Fruit fly (Drosophila melanogaster): ENCODE data around the gene Tl.

Tl gene

dm6 chr3R:26797748-26798468, 933 bp upstream of the Tl start:
- no peak for TF ChIP-seq Snoo (tag; optimal IDR thresholded peaks at IDR 0.05)
- TF ChIP-seq EcR (GFP tag; optimal IDR thresholded peaks at IDR 0.05), result peak; percentile 88
- TF ChIP-seq CG4496 (GFP tag; IDR thresholded peaks at IDR 0.05), result 0 out of 3 replicates have a peak, but pooled peaks have one; percentile 16
- TF ChIP-seq Pif1A (GFP tag; optimal IDR thresholded peaks at IDR 0.05), result no peak

dm6 chr3R:26799535-26800111, 782 bp downstream of the Tl start:
- peak; percentile 77 for TF ChIP-seq CG8159 (tag; optimal IDR thresholded peaks at IDR 0.05)
- TF ChIP-seq D1 (tag; optimal IDR thresholded peaks at IDR 0.05), result peak; percentile 39
- no peak for TF ChIP-seq CG12605 (GFP tag; IDR thresholded peaks at IDR 0.05)
- TF ChIP-seq Ets98B (GFP tag; IDR thresholded peaks at IDR 0.05), result peak; percentile 73
- peak; percentile 79 for TF ChIP-seq Pif1A (GFP tag; optimal IDR thresholded peaks at IDR 0.05)
- TF ChIP-seq CG10348 (GFP tag; IDR thresholded peaks at IDR 0.05), result peak; percentile 47; the same call in 1 of the 2 replicates
- peak; percentile 87 for TF ChIP-seq CG8301 (tag; optimal IDR thresholded peaks at IDR 0.05)
- TF ChIP-seq CG9948 (tag; optimal IDR thresholded peaks at IDR 0.05), result peak; percentile 76
- peak; percentile 74 for TF ChIP-seq CG17806 (tag; optimal IDR thresholded peaks at IDR 0.05)
- no peak for TF ChIP-seq EcR (GFP tag; optimal IDR thresholded peaks at IDR 0.05)
- TF ChIP-seq Pif1B (GFP tag; optimal IDR thresholded peaks at IDR 0.05), result peak; percentile 64
- peak; percentile 90 for TF ChIP-seq CG14655 (GFP tag; optimal IDR thresholded peaks at IDR 0.05)
- no peak for TF ChIP-seq Snoo (tag; optimal IDR thresholded peaks at IDR 0.05)
- peak; percentile 82 for TF ChIP-seq CG4496 (GFP tag; IDR thresholded peaks at IDR 0.05)
- peak; percentile 78 for TF ChIP-seq fd96Ca (GFP tag; IDR thresholded peaks at IDR 0.05)
- peak; percentile 78 for TF ChIP-seq CG15710 (tag; optimal IDR thresholded peaks at IDR 0.05)
- TF ChIP-seq gl (tag; optimal IDR thresholded peaks at IDR 0.05), result peak; percentile 35
- no peak for TF ChIP-seq CG13204 (GFP tag; optimal IDR thresholded peaks at IDR 0.05)
- TF ChIP-seq rn (GFP tag; IDR thresholded peaks at IDR 0.05), result peak; percentile 59; the same call in 1 of the 2 replicates
- TF ChIP-seq CG32121 (GFP tag; IDR thresholded peaks at IDR 0.05), result peak; percentile 88
- peak; percentile 45 for TF ChIP-seq CG34367 (tag; optimal IDR thresholded peaks at IDR 0.05)

- peak; percentile 4 for TF ChIP-seq CG8301 (tag; optimal IDR thresholded peaks at IDR 0.05)
- no peak for TF ChIP-seq CG12605 (GFP tag; IDR thresholded peaks at IDR 0.05)
- TF ChIP-seq CG8159 (tag; optimal IDR thresholded peaks at IDR 0.05), result peak; percentile 10
These were observed 2.8 kb downstream of the Tl start for dm6 chr3R:26801427-26802160.

- no peak for TF ChIP-seq CG13204 (GFP tag; optimal IDR thresholded peaks at IDR 0.05)
These were observed 4.3 kb downstream of the Tl start for dm6 chr3R:26803104-26803503.

- no peak for TF ChIP-seq rn (GFP tag; IDR thresholded peaks at IDR 0.05)
- TF ChIP-seq Pif1B (GFP tag; optimal IDR thresholded peaks at IDR 0.05), result no peak
- TF ChIP-seq gl (tag; optimal IDR thresholded peaks at IDR 0.05), result no peak
- TF ChIP-seq Ets98B (GFP tag; IDR thresholded peaks at IDR 0.05), result no peak
- no peak for TF ChIP-seq CG10348 (GFP tag; IDR thresholded peaks at IDR 0.05)
- no peak for TF ChIP-seq CG13204 (GFP tag; optimal IDR thresholded peaks at IDR 0.05)
- TF ChIP-seq CG8159 (tag; optimal IDR thresholded peaks at IDR 0.05), result peak; percentile 13
- no peak for TF ChIP-seq CG12605 (GFP tag; IDR thresholded peaks at IDR 0.05)
- TF ChIP-seq CG4496 (GFP tag; IDR thresholded peaks at IDR 0.05), result no peak
- peak; percentile 56 for TF ChIP-seq CG14655 (GFP tag; optimal IDR thresholded peaks at IDR 0.05)
- TF ChIP-seq CG15710 (tag; optimal IDR thresholded peaks at IDR 0.05), result no peak
- TF ChIP-seq CG17806 (tag; optimal IDR thresholded peaks at IDR 0.05), result no peak
- TF ChIP-seq CG34367 (tag; optimal IDR thresholded peaks at IDR 0.05), result no peak
- TF ChIP-seq CG8301 (tag; optimal IDR thresholded peaks at IDR 0.05), result peak; percentile 47
- no peak for TF ChIP-seq CG32121 (GFP tag; IDR thresholded peaks at IDR 0.05)
- no peak for TF ChIP-seq fd96Ca (GFP tag; IDR thresholded peaks at IDR 0.05)
- no peak for TF ChIP-seq EcR (GFP tag; optimal IDR thresholded peaks at IDR 0.05)
- no peak for TF ChIP-seq Snoo (tag; optimal IDR thresholded peaks at IDR 0.05)
- TF ChIP-seq D1 (tag; optimal IDR thresholded peaks at IDR 0.05), result no peak
- TF ChIP-seq CG9948 (tag; optimal IDR thresholded peaks at IDR 0.05), result no peak
- peak; percentile 20 for TF ChIP-seq Pif1A (GFP tag; optimal IDR thresholded peaks at IDR 0.05)
These were observed 6.0 kb downstream of the Tl start for dm6 chr3R:26804816-26805215.

- TF ChIP-seq CG8301 (tag; optimal IDR thresholded peaks at IDR 0.05) (peak; percentile 66), CG14655 (GFP tag; optimal IDR thresholded peaks at IDR 0.05) (peak; percentile 76), CG13204 (GFP tag; optimal IDR thresholded peaks at IDR 0.05) (peak; percentile 1), CG32121 (GFP tag; IDR thresholded peaks at IDR 0.05) (peak; percentile 61; the same call in 1 of the 2 replicates), CG9948 (tag; optimal IDR thresholded peaks at IDR 0.05) (peak; percentile 69), CG12605 (GFP tag; IDR thresholded peaks at IDR 0.05) (peak; percentile 49; the same call in 1 of the 2 replicates), fd96Ca (GFP tag; IDR thresholded peaks at IDR 0.05) (peak; percentile 83), CG34367 (tag; optimal IDR thresholded peaks at IDR 0.05) (peak; percentile 69), CG15710 (tag; optimal IDR thresholded peaks at IDR 0.05) (peak; percentile 75), Ets98B (GFP tag; IDR thresholded peaks at IDR 0.05) (peak; percentile 71), gl (tag; optimal IDR thresholded peaks at IDR 0.05) (peak; percentile 46), D1 (tag; optimal IDR thresholded peaks at IDR 0.05) (peak; percentile 38), rn (GFP tag; IDR thresholded peaks at IDR 0.05) (0 out of 2 replicates have a peak, but pooled peaks have one; percentile 30), CG4496 (GFP tag; IDR thresholded peaks at IDR 0.05) (peak; percentile 67), CG10348 (GFP tag; IDR thresholded peaks at IDR 0.05) (no peak), Snoo (tag; optimal IDR thresholded peaks at IDR 0.05) (peak; percentile 51), EcR (GFP tag; optimal IDR thresholded peaks at IDR 0.05) (no peak), Pif1B (GFP tag; optimal IDR thresholded peaks at IDR 0.05) (peak; percentile 72), CG8159 (tag; optimal IDR thresholded peaks at IDR 0.05) (peak; percentile 79), Pif1A (GFP tag; optimal IDR thresholded peaks at IDR 0.05) (peak; percentile 79), CG17806 (tag; optimal IDR thresholded peaks at IDR 0.05) (peak; percentile 79)
These were observed 22.3 kb downstream of the Tl start for dm6 chr3R:26821117-26821516.
